Worm (Caenorhabditis elegans): ENCODE measurements around the gene fmo-3.

DNA sequence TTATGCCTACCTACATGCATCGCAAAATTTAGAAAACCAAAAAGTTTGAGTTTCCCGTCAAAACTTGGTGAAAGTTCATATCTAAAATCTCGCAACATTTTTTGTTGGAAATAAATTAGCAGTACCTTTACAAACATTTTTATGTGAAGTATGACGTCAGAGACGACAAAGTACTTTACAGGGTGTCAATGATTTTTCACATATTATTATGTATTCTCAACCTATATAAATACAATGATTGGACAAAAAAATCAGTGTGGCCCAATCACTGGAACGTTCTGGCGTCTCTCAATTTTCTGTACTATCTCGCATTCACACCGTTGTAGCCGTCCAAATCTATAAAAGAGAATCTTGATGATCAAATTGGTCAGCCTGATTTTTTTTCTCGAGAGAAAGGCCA, at the start of gene fmo-3, which contains the start of gene Y39A1A.18:
- no peak for TF ChIP-seq unc-42 (tag; optimal IDR thresholded peaks at IDR 0.05)
- no peak for TF ChIP-seq pha-4 (tag; optimal IDR thresholded peaks at IDR 0.05)
- no peak for TF ChIP-seq pag-3 (tag; optimal IDR thresholded peaks at IDR 0.05; ENCODE audit: borderline replicate concordance)
- TF ChIP-seq sox-4 (tag; optimal IDR thresholded peaks at IDR 0.05), result no peak
- TF ChIP-seq pqm-1 (tag; optimal IDR thresholded peaks at IDR 0.05), result no peak
- no peak for TF ChIP-seq pat-9 (tag; optimal IDR thresholded peaks at IDR 0.05)
- TF ChIP-seq ceh-2 (tag; optimal IDR thresholded peaks at IDR 0.05), result no peak
- no peak for TF ChIP-seq ceh-6 (GFP tag; optimal IDR thresholded peaks at IDR 0.05)
- TF ChIP-seq F13H6.1 (tag; optimal IDR thresholded peaks at IDR 0.05), result no peak
- no peak for TF ChIP-seq pros-1 (tag; optimal IDR thresholded peaks at IDR 0.05)
- no peak for TF ChIP-seq ceh-24 (tag; optimal IDR thresholded peaks at IDR 0.05)
